Worm (Caenorhabditis elegans): ENCODE measurements around the gene F22B5.5.

DNA sequence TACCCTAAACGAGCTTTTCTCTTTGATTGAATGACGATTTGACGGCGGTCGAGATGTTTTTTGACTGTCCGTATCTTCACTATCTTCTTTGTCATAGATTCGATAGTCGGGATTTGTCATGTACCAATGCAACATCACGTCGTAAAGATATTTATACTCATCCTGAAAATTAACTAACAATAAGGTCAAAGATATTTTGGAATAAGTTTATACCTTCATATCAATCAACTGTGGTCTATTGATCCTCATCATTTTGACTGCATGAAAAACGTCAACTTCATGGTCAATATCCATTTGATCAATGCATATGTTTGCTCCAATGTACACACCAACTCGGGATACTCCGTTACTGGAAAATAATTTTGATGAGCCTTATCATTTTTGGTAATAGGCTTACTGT, 33.7 kb upstream of the F22B5.5 start:
- TF ChIP-seq snpc-4 (tag; optimal IDR thresholded peaks at IDR 0.05): no peak
- TF ChIP-seq peb-1 (tag; optimal IDR thresholded peaks at IDR 0.05): no peak
- no peak for TF ChIP-seq aly-2 (tag; optimal IDR thresholded peaks at IDR 0.05)
- no peak for TF ChIP-seq blmp-1 (tag; optimal IDR thresholded peaks at IDR 0.05; ENCODE audit: insufficient read depth)
- TF ChIP-seq ceh-16 (tag; optimal IDR thresholded peaks at IDR 0.05): no peak
- TF ChIP-seq unc-55 (GFP tag; optimal IDR thresholded peaks at IDR 0.05): no peak
- no peak for TF ChIP-seq lsy-2 (tag; optimal IDR thresholded peaks at IDR 0.05)
- TF ChIP-seq ztf-11 (tag; optimal IDR thresholded peaks at IDR 0.05): no peak
- TF ChIP-seq unc-62 (GFP tag; optimal IDR thresholded peaks at IDR 0.05): no peak
- no peak for TF ChIP-seq nhr-11 (tag; optimal IDR thresholded peaks at IDR 0.05)
- no peak for TF ChIP-seq sma-9 (GFP tag; optimal IDR thresholded peaks at IDR 0.05)
- no peak for TF ChIP-seq sma-9 (tag; optimal IDR thresholded peaks at IDR 0.05)

Measured in whole organism, L2 larva.